Fruit fly (Drosophila melanogaster) Kc167 (cell line): Measurements from ENCODE around the gene Dnaaf6.

Experiments used
- Sin3A ChIP-seq: fragments of >200 bp; optimal IDR thresholded peaks from 2 replicates; lab custom pipeline; 2018; ENCODE audit warnings: missing external identifiers
- h ChIP-seq: fragments of >200 bp; optimal IDR thresholded peaks from 3 replicates; lab custom pipeline; 2018; ENCODE audit warnings: missing external identifiers
- insv ChIP-seq: fragments of >200 bp; optimal IDR thresholded peaks from 3 replicates; lab custom pipeline; 2018; ENCODE audit warnings: missing external identifiers
- psq ChIP-seq: fragments of >200 bp; optimal IDR thresholded peaks from 2 replicates; lab custom pipeline; 2017; ENCODE audit warnings: missing external identifiers
- ttk ChIP-seq: sonication (Bioruptor generic); optimal IDR thresholded peaks from 2 replicates; lab custom pipeline; 2017; ENCODE audit warnings: missing external identifiers

dm6 chr3L:14657485-14658054 lies 27.0 kb upstream of the Dnaaf6 start:
- TF ChIP-seq insv (lab: Kevin White, UChicago) (no peak), psq (no peak), ttk (lab: Kevin White, UChicago) (no peak), h (lab: Kevin White, UChicago) (no peak), Sin3A (lab: Kevin White, UChicago) (no peak)
